Fruit fly (Drosophila melanogaster): ENCODE data around the gene CG33267.

dm6 chr3L:11578211-11578673 is 14.0 kb downstream of the CG33267 start, which contains the start of gene CG33270:
- TF ChIP-seq psq (optimal IDR thresholded peaks at IDR 0.05) (no peak), usp (GFP tag; optimal IDR thresholded peaks at IDR 0.05) (no peak), EcR (GFP tag; optimal IDR thresholded peaks at IDR 0.05) (no peak), CG8478 (optimal IDR thresholded peaks at IDR 0.05) (no peak), Dll (optimal IDR thresholded peaks at IDR 0.05) (no peak), pan (optimal IDR thresholded peaks at IDR 0.05) (no peak)

Data from whole organism.